Worm (Caenorhabditis elegans) whole organism, late embryonic: ENCODE data around the gene F41G4.8.

ENCODE experiments used
- ama-1 ChIP-seq: fragments of 150-350 bp; optimal IDR thresholded peaks from 2 replicates; lab custom pipeline; 2014
- dve-1 ChIP-seq: sonication (generic microtip); optimal IDR thresholded peaks from 2 replicates; lab custom pipeline; 2017; ENCODE audit warnings: antibody characterized with exemption, mild to moderate bottlenecking, missing genetic modification characterization, missing compliant biosample characterization
- elt-2 ChIP-seq: sonication (generic microtip); optimal IDR thresholded peaks from 2 replicates; lab custom pipeline; 2016; ENCODE audit warnings: missing genetic modification reagents, missing genetic modification characterization, missing compliant biosample characterization
- elt-4 ChIP-seq: sonication (generic microtip); optimal IDR thresholded peaks from 2 replicates; lab custom pipeline; 2016; ENCODE audit warnings: missing genetic modification characterization, missing compliant biosample characterization
- ets-4 ChIP-seq: sonication (generic microtip); optimal IDR thresholded peaks from 2 replicates; lab custom pipeline; 2016; ENCODE audit warnings: missing genetic modification characterization, missing compliant biosample characterization
- fkh-10 ChIP-seq: fragments of 150-350 bp; optimal IDR thresholded peaks from 2 replicates; lab custom pipeline; 2014; ENCODE audit warnings: missing biosample characterization, missing genetic modification reagents, missing genetic modification characterization
- nfya-1 ChIP-seq: sonication (generic microtip); optimal IDR thresholded peaks from 2 replicates; lab custom pipeline; 2017; ENCODE audit warnings: missing genetic modification characterization, mild to moderate bottlenecking, missing compliant biosample characterization, antibody characterized with exemption, moderate library complexity
- nhr-11 ChIP-seq: fragments of 150-350 bp; optimal IDR thresholded peaks from 2 replicates; lab custom pipeline; 2014; ENCODE audit warnings: missing biosample characterization, missing genetic modification characterization
- pha-4 ChIP-seq: fragments of 150-350 bp; optimal IDR thresholded peaks from 2 replicates; lab custom pipeline; 2018; ENCODE audit warnings: missing biosample characterization, missing genetic modification reagents, missing genetic modification characterization
- ttx-3 ChIP-seq: sonication (generic microtip); optimal IDR thresholded peaks from 2 replicates; lab custom pipeline; 2016; ENCODE audit warnings: missing genetic modification reagents, missing genetic modification characterization, missing compliant biosample characterization
- unc-42 ChIP-seq: sonication (generic microtip); optimal IDR thresholded peaks from 2 replicates; lab custom pipeline; 2016; ENCODE audit warnings: missing genotype, missing genetic modification characterization, missing compliant biosample characterization

DNA sequence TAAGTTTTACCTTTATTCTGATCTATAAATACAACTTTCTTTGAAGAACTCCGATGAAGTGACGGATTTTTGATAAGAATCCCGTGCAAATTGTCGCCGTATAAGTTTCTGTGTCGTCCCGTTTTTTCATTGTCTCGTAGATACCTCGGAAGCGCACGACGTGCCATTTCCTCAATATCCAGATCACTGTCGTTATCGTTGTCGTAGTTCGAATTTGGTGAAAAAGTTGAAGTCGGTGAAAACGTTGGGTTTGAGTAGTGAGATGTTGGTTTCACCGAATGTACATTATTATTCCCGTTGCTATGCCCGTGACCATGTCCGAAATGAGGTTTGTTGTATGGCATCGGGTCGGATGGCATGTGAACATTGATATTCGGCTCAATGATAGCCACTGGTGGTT is 35.1 kb downstream of the F41G4.8 start:
- no peak for TF ChIP-seq nfya-1 (tag; lab: Kevin White, UChicago)
- TF ChIP-seq dve-1, result no peak
- no peak for TF ChIP-seq ttx-3 (tag; lab: Kevin White, UChicago)
- TF ChIP-seq pha-4, result no peak
- TF ChIP-seq elt-2 (tag; lab: Kevin White, UChicago), result no peak
- no peak for TF ChIP-seq unc-42
- no peak for TF ChIP-seq ets-4 (tag; lab: Kevin White, UChicago)
- TF ChIP-seq nhr-11 (tag; lab: Kevin White, UChicago), result no peak
- no peak for TF ChIP-seq fkh-10 (GFP tag; lab: Kevin White, UChicago)
- TF ChIP-seq elt-4 (tag; lab: Kevin White, UChicago), result no peak
- TF ChIP-seq ama-1 (lab: Kevin White, UChicago), result no peak
